Worm (Caenorhabditis elegans) whole organism, L3 larva: ENCODE data around the gene elo-5.

Experiments used
- R02D3.7 ChIP-seq: fragments of 150-350 bp; optimal IDR thresholded peaks from 2 replicates; lab custom pipeline; 2014; ENCODE audit warnings: missing biosample characterization, missing genetic modification characterization
- aly-2 ChIP-seq: fragments of 150-350 bp; optimal IDR thresholded peaks from 2 replicates; lab custom pipeline; 2014; ENCODE audit warnings: missing biosample characterization, missing genetic modification characterization
- ama-1 ChIP-seq: fragments of 150-350 bp; optimal IDR thresholded peaks from 2 replicates; lab custom pipeline; 2018
- ceh-16 ChIP-seq: sonication (generic microtip); optimal IDR thresholded peaks from 2 replicates; lab custom pipeline; 2017; ENCODE audit warnings: missing biosample characterization, missing genetic modification characterization
- ceh-28 ChIP-seq: fragments of 150-350 bp; optimal IDR thresholded peaks from 2 replicates; lab custom pipeline; 2014; ENCODE audit warnings: missing biosample characterization, missing genetic modification reagents, missing genetic modification characterization
- egl-27 ChIP-seq: sonication (generic microtip); optimal IDR thresholded peaks from 4 replicates; lab custom pipeline; 2017; ENCODE audit warnings: missing biosample characterization, missing genetic modification reagents, missing genetic modification characterization
- elt-1 ChIP-seq: fragments of 150-350 bp; optimal IDR thresholded peaks from 2 replicates; lab custom pipeline; 2014; ENCODE audit warnings: missing biosample characterization, missing genetic modification characterization
- elt-2 ChIP-seq: sonication (generic microtip); optimal IDR thresholded peaks from 2 replicates; lab custom pipeline; 2016; ENCODE audit warnings: missing genetic modification reagents, mild to moderate bottlenecking, missing genetic modification characterization, missing compliant biosample characterization
- elt-3 ChIP-seq, 3 experiments: fragments of 150-350 bp in 1 of 3; sonication (generic microtip) in 2 of 3; optimal IDR thresholded peaks; 2 replicates in 2 of 3; 4 replicates in 1 of 3; lab custom pipeline; 2014 to 2017; ENCODE audit warnings: missing biosample characterization in 3 of 3, missing genetic modification characterization in 3 of 3
- eor-1 ChIP-seq, 2 experiments: fragments of 150-350 bp; optimal IDR thresholded peaks; 2 replicates each; lab custom pipeline; 2014 to 2018; ENCODE audit warnings: missing biosample characterization in 2 of 2, missing genetic modification characterization in 2 of 2
- fkh-10 ChIP-seq: sonication (generic microtip); optimal IDR thresholded peaks from 2 replicates; lab custom pipeline; 2017; ENCODE audit warnings: missing biosample characterization, missing genetic modification reagents, missing genetic modification characterization
- fos-1 ChIP-seq: fragments of 150-350 bp; optimal IDR thresholded peaks from 2 replicates; lab custom pipeline; 2014; ENCODE audit warnings: missing biosample characterization, missing genetic modification characterization
- hmg-11 ChIP-seq: sonication (generic microtip); optimal IDR thresholded peaks from 2 replicates; lab custom pipeline; 2016; ENCODE audit warnings: missing genetic modification characterization, missing compliant biosample characterization
- lin-15B ChIP-seq: fragments of 150-350 bp; optimal IDR thresholded peaks from 2 replicates; lab custom pipeline; 2014; ENCODE audit warnings: missing biosample characterization, missing genetic modification characterization
- lsy-12 ChIP-seq: sonication (generic microtip); optimal IDR thresholded peaks from 2 replicates; lab custom pipeline; 2016; ENCODE audit warnings: mild to moderate bottlenecking, missing genetic modification characterization, missing compliant biosample characterization
- mdl-1 ChIP-seq: fragments of 150-350 bp; optimal IDR thresholded peaks from 2 replicates; lab custom pipeline; 2014; ENCODE audit warnings: missing biosample characterization, missing genetic modification characterization
- mml-1 ChIP-seq: fragments of 150-350 bp; sonication (generic microtip); optimal IDR thresholded peaks from 3 replicates; lab custom pipeline; 2014; ENCODE audit warnings: missing biosample characterization, missing genetic modification characterization
- nfya-1 ChIP-seq: sonication (generic microtip); optimal IDR thresholded peaks from 2 replicates; lab custom pipeline; 2017; ENCODE audit warnings: missing genetic modification characterization, mild to moderate bottlenecking, missing compliant biosample characterization, antibody characterized with exemption, moderate library complexity; ENCODE audit not compliant: insufficient read depth
- nhr-11 ChIP-seq: fragments of 150-350 bp; optimal IDR thresholded peaks from 2 replicates; lab custom pipeline; 2014; ENCODE audit warnings: missing biosample characterization, missing genetic modification characterization
- nhr-12 ChIP-seq: fragments of 150-350 bp; optimal IDR thresholded peaks from 2 replicates; lab custom pipeline; 2014; ENCODE audit warnings: missing biosample characterization, missing genetic modification characterization
- nhr-23 ChIP-seq: fragments of 150-350 bp; optimal IDR thresholded peaks from 2 replicates; lab custom pipeline; 2014; ENCODE audit warnings: missing biosample characterization, missing genetic modification reagents, missing genetic modification characterization
- nhr-237 ChIP-seq: fragments of 150-350 bp; optimal IDR thresholded peaks from 2 replicates; lab custom pipeline; 2014; ENCODE audit warnings: missing biosample characterization, missing genetic modification characterization
- nhr-25 ChIP-seq: sonication (generic microtip); optimal IDR thresholded peaks from 2 replicates; lab custom pipeline; 2017; ENCODE audit warnings: missing biosample characterization, missing genetic modification characterization
- nhr-43 ChIP-seq: sonication (generic microtip); optimal IDR thresholded peaks from 2 replicates; lab custom pipeline; 2016; ENCODE audit warnings: mild to moderate bottlenecking, missing genetic modification characterization, missing compliant biosample characterization; ENCODE audit not compliant: poor library complexity, severe bottlenecking
- nhr-76 ChIP-seq: fragments of 150-350 bp; sonication (generic microtip); optimal IDR thresholded peaks from 5 replicates; lab custom pipeline; 2014; ENCODE audit warnings: missing biosample characterization, missing genetic modification characterization
- nhr-77 ChIP-seq: fragments of 150-350 bp; optimal IDR thresholded peaks from 2 replicates; lab custom pipeline; 2014; ENCODE audit warnings: missing biosample characterization, missing genetic modification characterization
- pqm-1 ChIP-seq: fragments of 150-350 bp; optimal IDR thresholded peaks from 2 replicates; lab custom pipeline; 2017; ENCODE audit warnings: missing biosample characterization, missing genetic modification characterization, inconsistent platforms
- skn-1 ChIP-seq: fragments of 150-350 bp; optimal IDR thresholded peaks from 2 replicates; lab custom pipeline; 2014; ENCODE audit warnings: missing biosample characterization, missing genetic modification characterization
- unc-39 ChIP-seq: sonication (generic microtip); optimal IDR thresholded peaks from 4 replicates; lab custom pipeline; 2017; ENCODE audit warnings: missing biosample characterization, missing genetic modification characterization
- unc-62 ChIP-seq: fragments of 150-350 bp; sonication (generic microtip); optimal IDR thresholded peaks from 4 replicates; lab custom pipeline; 2014; ENCODE audit warnings: missing biosample characterization, missing genetic modification reagents, missing genetic modification characterization
- ztf-11 ChIP-seq: fragments of 150-350 bp; optimal IDR thresholded peaks from 2 replicates; lab custom pipeline; 2014; ENCODE audit warnings: missing biosample characterization, missing genetic modification characterization
- ztf-4 ChIP-seq: fragments of 150-350 bp; optimal IDR thresholded peaks from 2 replicates; lab custom pipeline; 2014; ENCODE audit warnings: missing biosample characterization, missing genetic modification characterization

The elo-5 gene

ce11 chrIV:5382609-5383008 is 5.7 kb upstream of the elo-5 start, which contains the start of gene F41H10.1:
Gene F41H10.1, plus strand, starts transcription at chrIV:5382909.
- TF ChIP-seq mml-1 (tag; lab: Kevin White, UChicago) (no peak), R02D3.7 (no peak), ceh-28 (tag; lab: Kevin White, UChicago) (no peak), elt-3 (tag; optimal IDR thresholded peaks at IDR 0.05; lab: Kevin White, UChicago) (no peak), nhr-25 (no peak), unc-39 (tag; lab: Kevin White, UChicago) (no peak), fkh-10 (GFP tag; lab: Kevin White, UChicago) (no peak), eor-1 (tag; optimal IDR thresholded peaks at IDR 0.05; lab: Kevin White, UChicago) (no peak), nhr-237 (no peak), nhr-43 (tag; lab: Kevin White, UChicago) (no peak), egl-27 (tag; lab: Kevin White, UChicago) (no peak), elt-2 (tag; lab: Kevin White, UChicago) (no peak), pqm-1 (tag; lab: Kevin White, UChicago) (no peak), ztf-4 (tag; lab: Kevin White, UChicago) (no peak), skn-1 (no peak), lsy-12 (tag; lab: Kevin White, UChicago) (no peak), nhr-11 (tag; lab: Kevin White, UChicago) (no peak)

ce11 chrIV:5381334-5381733 is 4.4 kb upstream of the elo-5 start, which contains the start of gene F41H10.2:
Gene F41H10.2, plus strand, starts transcription at chrIV:5381634.
- TF ChIP-seq mml-1 (tag; lab: Kevin White, UChicago) (no peak), nhr-12 (tag; lab: Kevin White, UChicago) (no peak)
- TF ChIP-seq, all 47 proteins: peak for 0

DNA sequence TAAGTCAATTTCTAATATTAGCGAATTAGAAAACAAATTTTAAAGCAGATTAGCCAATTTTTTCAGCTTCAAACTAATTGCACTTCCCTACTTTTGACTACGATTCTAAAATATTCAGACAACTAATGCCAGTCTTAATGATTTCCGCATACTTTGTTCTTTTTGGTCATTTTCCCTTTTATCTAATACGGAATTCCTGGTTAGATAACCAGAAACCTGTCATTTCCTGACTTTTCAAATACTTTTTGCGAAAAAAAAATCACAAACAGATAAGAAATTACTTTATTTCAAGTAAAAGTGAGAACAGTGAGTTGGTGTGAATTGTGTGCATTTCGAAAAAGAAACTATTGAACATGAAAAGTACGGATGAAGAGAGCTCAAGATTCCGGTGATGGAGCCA is 3.2 kb upstream of the elo-5 start:
- peak; percentile 83 for TF ChIP-seq elt-2 (tag; lab: Kevin White, UChicago)
- TF ChIP-seq pqm-1 (tag; lab: Kevin White, UChicago): peak; percentile 46
- no peak for TF ChIP-seq eor-1 (tag; optimal IDR thresholded peaks at IDR 0.05; lab: Kevin White, UChicago)

- TF ChIP-seq skn-1 (no peak), nhr-76 (tag; lab: Kevin White, UChicago) (no peak), unc-62 (GFP tag; lab: Kevin White, UChicago) (no peak), elt-2 (tag; lab: Kevin White, UChicago) (no peak), mml-1 (tag; lab: Kevin White, UChicago) (no peak), nhr-25 (no peak), ztf-11 (tag; lab: Kevin White, UChicago) (no peak), lin-15B (tag; lab: Kevin White, UChicago) (no peak), nhr-237 (no peak), mdl-1 (no peak), nfya-1 (no peak)
Measured at ce11 chrIV:5374946-5375345, 2.0 kb downstream of the elo-5 start.

- TF ChIP-seq nhr-77 (tag; lab: Kevin White, UChicago) (peak; percentile 13), ama-1 (lab: Kevin White, UChicago) (no peak), elt-2 (tag; lab: Kevin White, UChicago) (peak; percentile 55), fos-1 (tag; lab: Kevin White, UChicago) (peak; percentile 57), ceh-28 (tag; lab: Kevin White, UChicago) (peak; percentile 27), aly-2 (tag; lab: Kevin White, UChicago) (no peak)
Measured at ce11 chrIV:5374321-5374720, 2.6 kb downstream of the elo-5 start.

DNA sequence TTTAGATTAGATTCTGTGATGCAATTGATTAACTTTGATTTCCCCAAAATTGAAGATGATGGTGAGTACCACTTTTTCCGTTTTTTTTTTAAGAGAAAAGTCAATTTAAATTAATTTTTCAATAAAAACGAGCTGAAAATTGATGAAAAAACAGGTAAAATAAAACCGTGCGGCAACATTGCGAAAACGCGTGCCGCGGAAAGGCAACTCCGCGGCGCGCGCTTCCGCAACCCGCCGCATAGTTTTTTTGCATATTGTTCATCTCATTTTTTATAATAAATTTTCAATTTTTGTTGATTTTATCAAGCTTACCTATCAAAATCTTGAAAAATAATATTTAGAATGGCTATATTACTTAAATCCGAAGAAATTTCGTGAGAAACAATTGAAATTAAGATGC is 6.0 kb downstream of the elo-5 start:
- TF ChIP-seq nhr-23 (tag; lab: Kevin White, UChicago) (peak; percentile 42), nfya-1 (peak; percentile 40), egl-27 (tag; lab: Kevin White, UChicago) (no peak), ztf-4 (tag; lab: Kevin White, UChicago) (no peak), ceh-16 (tag; lab: Kevin White, UChicago) (no peak)

- no peak for TF ChIP-seq elt-1 (tag; lab: Kevin White, UChicago)
- no peak for TF ChIP-seq nhr-23 (tag; lab: Kevin White, UChicago)
- TF ChIP-seq fkh-10 (GFP tag; lab: Kevin White, UChicago): no peak
- no peak for TF ChIP-seq hmg-11 (tag; lab: Kevin White, UChicago)
- no peak for TF ChIP-seq nhr-76 (tag; lab: Kevin White, UChicago)
Measured at ce11 chrIV:5369414-5369813, 7.5 kb downstream of the elo-5 start, which contains the start of gene F41H10.3. Gene F41H10.3, plus strand, starts transcription at chrIV:5369801.
